Worm (Caenorhabditis elegans): ENCODE data around the gene C05D11.8.

C05D11.8 gene

DNA sequence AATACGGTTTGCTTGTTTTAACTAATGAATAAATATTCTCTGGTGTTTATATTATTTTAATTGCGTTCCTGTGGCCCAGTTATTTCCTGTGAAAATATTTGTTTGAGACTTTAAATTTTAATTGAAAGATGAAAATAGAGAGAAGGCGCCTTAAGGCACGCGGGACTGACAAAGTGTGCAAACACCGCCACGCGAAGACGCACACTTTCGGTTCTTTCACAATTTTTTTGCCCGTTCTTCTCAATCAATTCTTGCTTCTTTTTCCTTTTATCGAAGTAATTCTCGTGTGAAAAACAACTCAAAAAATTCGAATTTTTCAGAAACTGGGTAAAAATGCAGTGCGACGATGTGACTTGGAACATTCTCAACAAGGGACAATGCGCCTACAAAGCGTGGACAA, 48.0 kb downstream of the C05D11.8 start, which contains the start of gene C16A3.6 (continued):
- TF ChIP-seq vab-7 (GFP tag; IDR thresholded peaks at IDR 0.05) (no peak), nhr-10 (tag; optimal IDR thresholded peaks at IDR 0.05) (no peak), sdz-12 (GFP tag; optimal IDR thresholded peaks at IDR 0.05) (no peak), mes-2 (tag; optimal IDR thresholded peaks at IDR 0.05; ENCODE audit: poor library complexity, severe bottlenecking) (peak; percentile 72), nhr-77 (tag; optimal IDR thresholded peaks at IDR 0.05) (no peak), egl-43 (GFP tag; IDR thresholded peaks at IDR 0.05) (no peak), spr-3 (GFP tag; optimal IDR thresholded peaks at IDR 0.05) (no peak), ama-1 (optimal IDR thresholded peaks at IDR 0.05) (peak; percentile 32), T26A8.4 (GFP tag; IDR thresholded peaks at IDR 0.05) (0 out of 2 replicates have a peak, but pooled peaks have one; percentile 31)

DNA sequence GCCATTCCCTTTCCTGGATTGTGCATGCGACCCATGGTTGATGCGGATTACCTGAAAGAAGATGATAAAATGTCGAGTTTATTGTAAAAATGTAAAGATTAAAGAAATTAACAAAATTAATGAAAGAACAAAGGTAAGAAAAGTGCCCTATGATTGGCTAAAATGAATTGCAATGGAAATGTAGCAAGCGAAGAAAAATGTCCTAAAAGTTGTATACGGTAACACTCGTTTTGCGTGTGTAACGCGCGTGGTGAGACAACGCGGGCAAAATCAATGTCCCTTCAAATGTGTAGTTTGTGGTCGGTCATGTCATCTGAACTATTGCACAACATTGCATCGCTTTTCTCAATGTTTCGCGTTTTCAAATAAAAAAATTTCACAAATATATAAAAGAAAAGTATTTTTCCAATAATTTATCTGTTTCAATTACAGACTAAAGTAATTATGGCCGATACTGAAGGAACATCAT, 52.1 kb downstream of the C05D11.8 start, which contains the start of the genes rps-13 and nfx-1:
Gene rps-13, minus strand, starts transcription at position 51 of the 469 bp plus-strand sequence.
Gene nfx-1, plus strand, starts transcription at position 433 of the 469 bp plus-strand sequence.
- no peak for TF ChIP-seq daf-12 (tag; optimal IDR thresholded peaks at IDR 0.05)
- peak; percentile 68 for TF ChIP-seq hmg-1.1 (GFP tag; IDR thresholded peaks at IDR 0.05)
- no peak for TF ChIP-seq Y105C5A.15 (GFP tag; IDR thresholded peaks at IDR 0.05)
- peak; percentile 96 to 99 for TF ChIP-seq lsy-2 (tag; optimal IDR thresholded peaks at IDR 0.05)
- no peak for TF ChIP-seq pha-4 (GFP tag; IDR thresholded peaks at IDR 0.05)
- peak; percentile 97 for TF ChIP-seq pha-4 (tag; optimal IDR thresholded peaks at IDR 0.05)
- no peak for TF ChIP-seq lin-39 (tag; optimal IDR thresholded peaks at IDR 0.05)
- TF ChIP-seq nhr-111 (GFP tag; optimal IDR thresholded peaks at IDR 0.05) = no peak
- no peak for TF ChIP-seq lin-29 (GFP tag; IDR thresholded peaks at IDR 0.05)
- peak; percentile 54 for TF ChIP-seq unc-130 (GFP tag; optimal IDR thresholded peaks at IDR 0.05)
- TF ChIP-seq unc-62 (GFP tag; optimal IDR thresholded peaks at IDR 0.05 in 1 of 2) = peak in 1 of 2 experiments; percentile 90
- no peak for TF ChIP-seq unc-62 (tag; optimal IDR thresholded peaks at IDR 0.05)
- no peak for TF ChIP-seq attf-4 (tag; optimal IDR thresholded peaks at IDR 0.05)
- TF ChIP-seq arid-1 (GFP tag; conservative IDR thresholded peaks at IDR 0.05) = peak; percentile 65; the same call in 1 of the 2 replicates
- no peak for TF ChIP-seq saeg-2 (GFP tag; IDR thresholded peaks at IDR 0.05)
- TF ChIP-seq pqm-1 (tag; optimal IDR thresholded peaks at IDR 0.05) = peak; percentile 2
- no peak for TF ChIP-seq R02D3.7 (tag; optimal IDR thresholded peaks at IDR 0.05)
- no peak for TF ChIP-seq snpc-4 (tag; optimal IDR thresholded peaks at IDR 0.05)
- peak; percentile 84 for TF ChIP-seq dve-1 (tag; optimal IDR thresholded peaks at IDR 0.05; ENCODE audit: insufficient read depth)
- TF ChIP-seq nhr-28 (tag; optimal IDR thresholded peaks at IDR 0.05) = peak; percentile 99
- TF ChIP-seq F44E2.7 (GFP tag; IDR thresholded peaks at IDR 0.05) = no peak
- no peak for TF ChIP-seq ceh-82 (tag; optimal IDR thresholded peaks at IDR 0.05)
- no peak for TF ChIP-seq mxl-2 (GFP tag; conservative IDR thresholded peaks at IDR 0.05)
- no peak for TF ChIP-seq zfp-2 (tag; optimal IDR thresholded peaks at IDR 0.05)
- TF ChIP-seq mes-2 (tag; optimal IDR thresholded peaks at IDR 0.05; ENCODE audit: poor library complexity, severe bottlenecking) = peak; percentile 82
- no peak for TF ChIP-seq nhr-76 (tag; optimal IDR thresholded peaks at IDR 0.05)
- peak; percentile 61 for TF ChIP-seq rbr-2 (tag; optimal IDR thresholded peaks at IDR 0.05)
- TF ChIP-seq zag-1 (tag; optimal IDR thresholded peaks at IDR 0.05) = no peak
- peak; percentile 12 for TF ChIP-seq ceh-28 (tag; optimal IDR thresholded peaks at IDR 0.05)
- no peak for TF ChIP-seq Y5F2A.4 (GFP tag; optimal IDR thresholded peaks at IDR 0.05)
- TF ChIP-seq nhr-6 (tag; optimal IDR thresholded peaks at IDR 0.05) = peak; percentile 69
- no peak for TF ChIP-seq lim-7 (GFP tag; IDR thresholded peaks at IDR 0.05)
- TF ChIP-seq ztf-7 (tag; optimal IDR thresholded peaks at IDR 0.05) = peak; percentile 76
- peak; percentile 41 for TF ChIP-seq nhr-10 (tag; optimal IDR thresholded peaks at IDR 0.05)
- no peak for TF ChIP-seq nhr-48 (tag; optimal IDR thresholded peaks at IDR 0.05)
- TF ChIP-seq zip-2 (tag; optimal IDR thresholded peaks at IDR 0.05) = peak; percentile 99
- TF ChIP-seq nhr-11 (tag; optimal IDR thresholded peaks at IDR 0.05) = peak; percentile 80
- TF ChIP-seq daf-16 (GFP tag; optimal IDR thresholded peaks at IDR 0.05) = no peak
- peak; percentile 85 for TF ChIP-seq daf-16 (tag; optimal IDR thresholded peaks at IDR 0.05)
- TF ChIP-seq Y48G9A.11 (GFP tag; IDR thresholded peaks at IDR 0.05) = no peak
- peak; percentile 85 for TF ChIP-seq mep-1 (tag; optimal IDR thresholded peaks at IDR 0.05)
- no peak for TF ChIP-seq nhr-41 (GFP tag; IDR thresholded peaks at IDR 0.05)
- TF ChIP-seq dpl-1 (GFP tag; optimal IDR thresholded peaks at IDR 0.05) = peak; percentile 73
- TF ChIP-seq nhr-25 (tag; optimal IDR thresholded peaks at IDR 0.05; ENCODE audit: borderline replicate concordance, insufficient read depth) = peak; percentile 68

All from whole organism, L4 larva.